Worm (Caenorhabditis elegans) whole organism, L4/young adult: ENCODE results near the gene moc-1.

ENCODE experiments used
- W03F9.2 ChIP-seq: fragments of 150-350 bp; optimal IDR thresholded peaks from 2 replicates; lab custom pipeline; 2014; ENCODE audit warnings: missing biosample characterization, missing genetic modification characterization
- dao-5 ChIP-seq: sonication (generic microtip); optimal IDR thresholded peaks from 2 replicates; lab custom pipeline; 2016; ENCODE audit warnings: missing genotype, missing genetic modification characterization, moderate library complexity, missing compliant biosample characterization
- him-1 ChIP-seq: sonication (generic microtip); optimal IDR thresholded peaks from 2 replicates; lab custom pipeline; 2016; ENCODE audit warnings: missing genotype, missing genetic modification reagents, missing genetic modification characterization, missing compliant biosample characterization

- TF ChIP-seq him-1 (tag; lab: Kevin White, UChicago) (peak; percentile 10), W03F9.2 (tag; lab: Kevin White, UChicago) (no peak), dao-5 (tag; lab: Kevin White, UChicago) (no peak)
These were observed 16.0 kb upstream of the moc-1 start, which contains the start of gene F09B9.5 for ce11 chrX:10154317-10154942.
